Fruit fly (Drosophila melanogaster) whole organism, larva: ENCODE results near the gene Patr-1.

ENCODE experiments used
- noc ChIP-seq: fragments of 200-800 bp; sonication (Bioruptor generic); optimal IDR thresholded peaks from 3 replicates; lab custom pipeline; 2019; ENCODE audit warnings: missing biosample characterization, mild to moderate bottlenecking, missing genetic modification characterization, moderate library complexity

Gene Patr-1

dm6 chr3R:17087977-17088618, 44.7 kb downstream of the Patr-1 start, which contains the start of gene cal1:
Gene cal1, plus strand, starts transcription at chr3R:17088280.
- TF ChIP-seq noc (tag; lab: Kevin White, UChicago): no peak
